Fruit fly (Drosophila melanogaster): Measurements from ENCODE around the gene Spg7.

Spg7 gene

dm6 chrX:2662540-2663133 is 35.4 kb downstream of the Spg7 start:
- TF ChIP-seq dati (GFP tag; IDR thresholded peaks at IDR 0.05), result no peak
- TF ChIP-seq pan (optimal IDR thresholded peaks at IDR 0.05), result no peak
- peak in 1 of 2 experiments; percentile 7 for TF ChIP-seq pan (GFP tag; optimal IDR thresholded peaks at IDR 0.05 in 1 of 2, IDR thresholded peaks at IDR 0.05 in 1 of 2)
- 0 out of 3 replicates have a peak, but pooled peaks have one; percentile 12 for TF ChIP-seq zfh1 (GFP tag; IDR thresholded peaks at IDR 0.05)
- no peak for TF ChIP-seq seq (GFP tag; IDR thresholded peaks at IDR 0.05)

DNA sequence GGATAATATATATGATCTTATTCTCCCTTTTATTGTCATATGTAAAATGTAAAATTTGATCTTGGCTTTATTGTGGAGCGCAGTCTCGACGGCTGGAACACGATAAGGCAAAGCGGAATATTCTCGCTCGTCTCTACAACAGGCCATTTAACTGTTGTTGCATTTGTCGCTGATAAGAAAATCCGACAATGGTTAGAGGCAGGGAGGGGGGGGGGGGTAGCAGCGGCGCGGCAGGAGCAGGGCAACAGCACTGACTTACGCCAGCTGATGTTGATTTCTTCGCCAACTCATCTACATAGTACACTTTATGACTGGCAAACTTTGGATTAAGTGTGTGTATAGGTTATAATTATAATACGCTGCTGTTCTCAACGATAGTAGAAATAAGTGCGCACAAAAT is 36.3 kb downstream of the Spg7 start:
- no peak for TF ChIP-seq Hsf (GFP tag; optimal IDR thresholded peaks at IDR 0.05)
- TF ChIP-seq toy (GFP tag; IDR thresholded peaks at IDR 0.05), result no peak
- TF ChIP-seq unc-4 (GFP tag; IDR thresholded peaks at IDR 0.05; ENCODE audit: partially characterized antibody), result no peak
- no peak for TF ChIP-seq ase (GFP tag; IDR thresholded peaks at IDR 0.05)
- TF ChIP-seq cad (GFP tag; optimal IDR thresholded peaks at IDR 0.05), result no peak
- TF ChIP-seq corto (GFP tag; optimal IDR thresholded peaks at IDR 0.05), result no peak
- no peak for TF ChIP-seq klu (GFP tag; IDR thresholded peaks at IDR 0.05)
- no peak for TF ChIP-seq hbn (GFP tag; IDR thresholded peaks at IDR 0.05; ENCODE audit: partially characterized antibody)
- no peak for TF ChIP-seq Pdp1 (GFP tag; optimal IDR thresholded peaks at IDR 0.05)
- TF ChIP-seq CG2120 (GFP tag; optimal IDR thresholded peaks at IDR 0.05), result no peak
- no peak for TF ChIP-seq gsb (GFP tag; IDR thresholded peaks at IDR 0.05)
- no peak for TF ChIP-seq CG4820 (GFP tag; optimal IDR thresholded peaks at IDR 0.05)
- no peak for TF ChIP-seq ato (GFP tag; IDR thresholded peaks at IDR 0.05; ENCODE audit: partially characterized antibody)
- TF ChIP-seq sens (GFP tag), result peak; percentile 49
- TF ChIP-seq YL-1 (GFP tag; optimal IDR thresholded peaks at IDR 0.05), result no peak
- TF ChIP-seq CG7963 (GFP tag; IDR thresholded peaks at IDR 0.05; ENCODE audit: partially characterized antibody), result no peak
- TF ChIP-seq Myb (GFP tag; optimal IDR thresholded peaks at IDR 0.05), result no peak
- TF ChIP-seq yki (optimal IDR thresholded peaks at IDR 0.05), result no peak
- no peak for TF ChIP-seq Atf3 (GFP tag; optimal IDR thresholded peaks at IDR 0.05)
- no peak for TF ChIP-seq C15 (GFP tag; IDR thresholded peaks at IDR 0.05)
- TF ChIP-seq Asciz (GFP tag; optimal IDR thresholded peaks at IDR 0.05), result no peak
- TF ChIP-seq CG10147 (GFP tag; optimal IDR thresholded peaks at IDR 0.05), result no peak
- no peak for TF ChIP-seq CG18599 (GFP tag; optimal IDR thresholded peaks at IDR 0.05)
- TF ChIP-seq Doc3 (GFP tag; IDR thresholded peaks at IDR 0.05; ENCODE audit: partially characterized antibody), result no peak
- 0 out of 3 replicates have a peak, but pooled peaks have one; percentile 43 for TF ChIP-seq ci (GFP tag; IDR thresholded peaks at IDR 0.05)
- peak; percentile 81 for TF ChIP-seq crol (GFP tag; IDR thresholded peaks at IDR 0.05)
- no peak for TF ChIP-seq CG8290 (GFP tag; optimal IDR thresholded peaks at IDR 0.05)
- TF ChIP-seq CG8290 (tag; optimal IDR thresholded peaks at IDR 0.05), result peak in 1 of 2 experiments; percentile 6
- no peak for TF ChIP-seq CG30431 (GFP tag; optimal IDR thresholded peaks at IDR 0.05)

dm6 chrX:2659430-2660075 is 38.5 kb downstream of the Spg7 start:
- TF ChIP-seq CG3847 (GFP tag; IDR thresholded peaks at IDR 0.05) (no peak), sens (GFP tag) (peak; percentile 79), aop (GFP tag; IDR thresholded peaks at IDR 0.05) (no peak), lbe (GFP tag; optimal IDR thresholded peaks at IDR 0.05) (no peak), Nf-YB (GFP tag; optimal IDR thresholded peaks at IDR 0.05) (no peak), Bgb (GFP tag; IDR thresholded peaks at IDR 0.05; ENCODE audit: partially characterized antibody) (no peak), ac (GFP tag; optimal IDR thresholded peaks at IDR 0.05) (no peak), oc (tag; optimal IDR thresholded peaks at IDR 0.05) (no peak), CG31441 (GFP tag; IDR thresholded peaks at IDR 0.05) (0 out of 2 replicates have a peak, but pooled peaks have one; percentile 26), Oli (tag; optimal IDR thresholded peaks at IDR 0.05) (no peak), fd3F (GFP tag; optimal IDR thresholded peaks at IDR 0.05) (no peak), Dref (GFP tag; IDR thresholded peaks at IDR 0.05) (no peak), CG3281 (GFP tag; optimal IDR thresholded peaks at IDR 0.05) (no peak), CG2712 (tag; optimal IDR thresholded peaks at IDR 0.05) (peak; percentile 3), CG9817 (tag; optimal IDR thresholded peaks at IDR 0.05) (no peak), pfk (GFP tag; optimal IDR thresholded peaks at IDR 0.05) (peak; percentile 31), CG7963 (GFP tag; IDR thresholded peaks at IDR 0.05; ENCODE audit: partially characterized antibody) (no peak), Dek (tag; optimal IDR thresholded peaks at IDR 0.05) (no peak)

All from whole organism, embryonic.